Worm (Caenorhabditis elegans): ENCODE results near the gene T13F3.6.

ce11 chrV:16232180-16232579, 38.8 kb downstream of the T13F3.6 start, which contains the start of gene gst-22:
- TF ChIP-seq tab-1 (GFP tag; IDR thresholded peaks at IDR 0.05): no peak
- TF ChIP-seq flt-1 (GFP tag; IDR thresholded peaks at IDR 0.05): no peak
- no peak for TF ChIP-seq klf-2 (GFP tag; conservative IDR thresholded peaks at IDR 0.05)
- no peak for TF ChIP-seq ref-1 (GFP tag; conservative IDR thresholded peaks at IDR 0.05)
- no peak for TF ChIP-seq ztf-29 (GFP tag; IDR thresholded peaks at IDR 0.05)
